Worm (Caenorhabditis elegans) whole organism, L1 larva: Measurements from ENCODE around the gene dagl-2.

ENCODE experiments used
- C04F5.9 ChIP-seq: sonication (generic microtip); optimal IDR thresholded peaks from 2 replicates; lab custom pipeline; 2016; ENCODE audit warnings: missing genetic modification characterization, missing compliant biosample characterization
- C34B4.2 ChIP-seq: sonication (generic microtip); optimal IDR thresholded peaks from 2 replicates; lab custom pipeline; 2017; ENCODE audit warnings: mild to moderate bottlenecking, missing genetic modification characterization, missing compliant biosample characterization
- F16B12.6 ChIP-seq: fragments of 150-350 bp; optimal IDR thresholded peaks from 2 replicates; lab custom pipeline; 2014; ENCODE audit warnings: missing biosample characterization, missing genetic modification characterization
- Y116A8C.19 ChIP-seq: sonication (generic microtip); optimal IDR thresholded peaks from 2 replicates; lab custom pipeline; 2016; ENCODE audit warnings: missing compliant biosample characterization, missing genetic modification characterization, borderline replicate concordance
- alr-1 ChIP-seq: fragments of 200-800 bp; sonication (Bioruptor generic); optimal IDR thresholded peaks from 2 replicates; lab custom pipeline; 2018; ENCODE audit warnings: borderline replicate concordance, mild to moderate bottlenecking, missing genetic modification characterization, missing compliant biosample characterization
- blmp-1 ChIP-seq: fragments of 150-350 bp; optimal IDR thresholded peaks from 2 replicates; lab custom pipeline; 2014; ENCODE audit warnings: missing biosample characterization, missing genetic modification characterization
- ceh-63 ChIP-seq: fragments of 200-800 bp; sonication (Bioruptor generic); optimal IDR thresholded peaks from 2 replicates; lab custom pipeline; 2018; ENCODE audit warnings: mild to moderate bottlenecking, missing genetic modification characterization, missing compliant biosample characterization
- dpl-1 ChIP-seq, 3 experiments: fragments of 150-350 bp in 2 of 3; sonication (generic microtip) in 1 of 3; optimal IDR thresholded peaks; 2 replicates each; lab custom pipeline; 2014 to 2017; ENCODE audit warnings: missing biosample characterization in 3 of 3, missing genetic modification characterization in 3 of 3, missing genetic modification reagents in 3 of 3
- dsc-1 ChIP-seq: sonication (generic microtip); optimal IDR thresholded peaks from 2 replicates; lab custom pipeline; 2016; ENCODE audit warnings: mild to moderate bottlenecking, missing genetic modification characterization, missing compliant biosample characterization
- efl-1 ChIP-seq, 4 experiments: fragments of 150-350 bp; optimal IDR thresholded peaks in 3 of 4; peaks in 1 of 4; 1 replicate in 1 of 4; 2 replicates in 3 of 4; lab custom pipeline; 2014; ENCODE audit warnings: missing biosample characterization in 2 of 4, missing genetic modification characterization in 2 of 4, missing genetic modification reagents in 2 of 4
- elt-3 ChIP-seq, 6 experiments: fragments of 150-350 bp in 1 of 6; sonication (generic microtip); optimal IDR thresholded peaks; 2 replicates each; lab custom pipeline; 2017 to 2018; ENCODE audit warnings: missing biosample characterization in 6 of 6, missing genetic modification characterization in 6 of 6, inconsistent platforms in 1 of 6
- ets-5 ChIP-seq: fragments of 200-800 bp; sonication (Bioruptor generic); IDR thresholded peaks from 2 replicates; pipeline ENCODE4 v1.3.6; 2022; ENCODE audit warnings: missing genetic modification characterization, missing compliant biosample characterization
- fkh-8 ChIP-seq: sonication (generic microtip); optimal IDR thresholded peaks from 2 replicates; lab custom pipeline; 2016; ENCODE audit warnings: mild to moderate bottlenecking, missing genetic modification characterization, missing compliant biosample characterization
- fos-1 ChIP-seq: fragments of 150-350 bp; optimal IDR thresholded peaks from 2 replicates; lab custom pipeline; 2014; ENCODE audit warnings: missing biosample characterization, missing genetic modification characterization
- grh-1 ChIP-seq: fragments of 200-800 bp; sonication (Bioruptor generic); IDR thresholded peaks from 2 replicates; pipeline ENCODE4 v1.3.6; 2022; ENCODE audit warnings: missing genetic modification reagents, missing genetic modification characterization, missing compliant biosample characterization
- hlh-17 ChIP-seq: fragments of 200-800 bp; sonication (Bioruptor generic); optimal IDR thresholded peaks from 2 replicates; lab custom pipeline; 2018; ENCODE audit warnings: missing genetic modification characterization, mild to moderate bottlenecking, missing compliant biosample characterization, moderate library complexity, borderline replicate concordance
- hlh-4 ChIP-seq: sonication (generic microtip); optimal IDR thresholded peaks from 2 replicates; lab custom pipeline; 2016; ENCODE audit warnings: mild to moderate bottlenecking, missing genetic modification characterization, missing compliant biosample characterization
- hpl-2 ChIP-seq: fragments of 150-350 bp; optimal IDR thresholded peaks from 2 replicates; lab custom pipeline; 2014; ENCODE audit warnings: missing biosample characterization, missing genetic modification reagents, missing genetic modification characterization
- irx-1 ChIP-seq: sonication (generic microtip); optimal IDR thresholded peaks from 2 replicates; lab custom pipeline; 2016; ENCODE audit warnings: missing genetic modification characterization, missing compliant biosample characterization
- isw-1 ChIP-seq: fragments of 200-800 bp; sonication (Bioruptor generic); IDR thresholded peaks from 2 replicates; pipeline ENCODE4 v1.3.6; 2022; ENCODE audit warnings: missing genetic modification characterization, missing compliant biosample characterization
- jun-1 ChIP-seq: fragments of 150-350 bp; optimal IDR thresholded peaks from 2 replicates; lab custom pipeline; 2014; ENCODE audit warnings: missing biosample characterization, missing genetic modification reagents, missing genetic modification characterization
- lin-14 ChIP-seq: fragments of 200-800 bp; sonication (Bioruptor generic); optimal IDR thresholded peaks from 2 replicates; lab custom pipeline; 2018; ENCODE audit warnings: mild to moderate bottlenecking, missing genetic modification characterization, moderate library complexity, missing compliant biosample characterization
- lin-15B ChIP-seq: fragments of 150-350 bp; sonication (generic microtip); optimal IDR thresholded peaks from 3 replicates; lab custom pipeline; 2014; ENCODE audit warnings: missing biosample characterization, missing genetic modification characterization
- lin-35 ChIP-seq, 2 experiments: fragments of 150-350 bp; optimal IDR thresholded peaks; 2 replicates each; lab custom pipeline; 2014; ENCODE audit warnings: missing biosample characterization in 2 of 2, missing genetic modification characterization in 2 of 2, missing genetic modification reagents in 2 of 2
- lir-3 ChIP-seq: sonication (generic microtip); optimal IDR thresholded peaks from 2 replicates; lab custom pipeline; 2016; ENCODE audit warnings: mild to moderate bottlenecking, missing genetic modification characterization, moderate library complexity, missing compliant biosample characterization; ENCODE audit not compliant: poor library complexity
- mdl-1 ChIP-seq, 2 experiments: fragments of 150-350 bp; optimal IDR thresholded peaks; 2 replicates each; lab custom pipeline; 2014 to 2017; ENCODE audit warnings: missing biosample characterization in 2 of 2, missing genetic modification characterization in 2 of 2, inconsistent platforms in 1 of 2
- nhr-20 ChIP-seq: sonication (generic microtip); optimal IDR thresholded peaks from 2 replicates; lab custom pipeline; 2016; ENCODE audit warnings: mild to moderate bottlenecking, missing genetic modification characterization, missing compliant biosample characterization
- nhr-28 ChIP-seq: fragments of 150-350 bp; optimal IDR thresholded peaks from 2 replicates; lab custom pipeline; 2014; ENCODE audit warnings: missing biosample characterization, missing genetic modification characterization
- nhr-47 ChIP-seq: sonication (generic microtip); optimal IDR thresholded peaks from 2 replicates; lab custom pipeline; 2016; ENCODE audit warnings: mild to moderate bottlenecking, missing genetic modification characterization, moderate library complexity, missing compliant biosample characterization
- nhr-71 ChIP-seq: sonication (generic microtip); optimal IDR thresholded peaks from 2 replicates; lab custom pipeline; 2016; ENCODE audit warnings: mild to moderate bottlenecking, missing genetic modification characterization, moderate library complexity, missing compliant biosample characterization
- nhr-77 ChIP-seq: fragments of 150-350 bp; optimal IDR thresholded peaks from 2 replicates; lab custom pipeline; 2014; ENCODE audit warnings: missing biosample characterization, missing genetic modification characterization
- nhr-85 ChIP-seq: sonication (generic microtip); peaks from one replicate; lab custom pipeline; 2016; ENCODE audit warnings: missing genetic modification characterization, inconsistent platforms, missing compliant biosample characterization
- nhr-90 ChIP-seq: sonication (generic microtip); optimal IDR thresholded peaks from 2 replicates; lab custom pipeline; 2016; ENCODE audit warnings: mild to moderate bottlenecking, missing genetic modification characterization, missing compliant biosample characterization; ENCODE audit not compliant: poor library complexity
- pag-3 ChIP-seq: sonication (generic microtip); optimal IDR thresholded peaks from 2 replicates; lab custom pipeline; 2017; ENCODE audit warnings: missing genetic modification characterization, mild to moderate bottlenecking, missing compliant biosample characterization, antibody characterized with exemption, borderline replicate concordance; ENCODE audit not compliant: insufficient read depth
- pax-3 ChIP-seq: fragments of 200-800 bp; sonication (Bioruptor generic); optimal IDR thresholded peaks from 2 replicates; lab custom pipeline; 2018; ENCODE audit warnings: mild to moderate bottlenecking, missing genetic modification characterization, moderate library complexity, missing compliant biosample characterization
- pqm-1 ChIP-seq: sonication (generic microtip); optimal IDR thresholded peaks from 3 replicates; lab custom pipeline; 2017; ENCODE audit warnings: missing biosample characterization, missing genetic modification characterization
- skn-1 ChIP-seq: fragments of 150-350 bp; optimal IDR thresholded peaks from 2 replicates; lab custom pipeline; 2014; ENCODE audit warnings: missing biosample characterization, missing genetic modification characterization
- snpc-4 ChIP-seq: fragments of 150-350 bp; optimal IDR thresholded peaks from 2 replicates; lab custom pipeline; 2014; ENCODE audit warnings: missing biosample characterization, missing genetic modification characterization
- snu-23 ChIP-seq: sonication (generic microtip); optimal IDR thresholded peaks from 2 replicates; lab custom pipeline; 2016; ENCODE audit warnings: missing genetic modification characterization, missing compliant biosample characterization
- sox-4 ChIP-seq: sonication (generic microtip); optimal IDR thresholded peaks from 2 replicates; lab custom pipeline; 2016; ENCODE audit warnings: missing genetic modification characterization, missing compliant biosample characterization
- swsn-7 ChIP-seq: sonication (generic microtip); optimal IDR thresholded peaks from 2 replicates; lab custom pipeline; 2016; ENCODE audit warnings: missing genetic modification characterization, missing compliant biosample characterization
- tlp-1 ChIP-seq: fragments of 150-350 bp; optimal IDR thresholded peaks from 2 replicates; lab custom pipeline; 2014; ENCODE audit warnings: missing biosample characterization, missing genetic modification characterization
- unc-130 ChIP-seq: fragments of 150-350 bp; optimal IDR thresholded peaks from 2 replicates; lab custom pipeline; 2017; ENCODE audit warnings: missing biosample characterization, missing genetic modification characterization, inconsistent platforms
- unc-30 ChIP-seq: sonication (generic microtip); optimal IDR thresholded peaks from 2 replicates; lab custom pipeline; 2017; ENCODE audit warnings: missing biosample characterization, missing genetic modification characterization
- unc-98 ChIP-seq: fragments of 200-800 bp; sonication (Bioruptor generic); IDR thresholded peaks from 2 replicates; pipeline ENCODE4 v1.3.6; 2022; ENCODE audit warnings: missing genetic modification characterization, missing compliant biosample characterization
- vab-15 ChIP-seq: sonication (generic microtip); optimal IDR thresholded peaks from 2 replicates; lab custom pipeline; 2017; ENCODE audit warnings: missing genotype, mild to moderate bottlenecking, missing genetic modification characterization, missing compliant biosample characterization
- xbp-1 ChIP-seq: sonication (generic microtip); optimal IDR thresholded peaks from 2 replicates; lab custom pipeline; 2016; ENCODE audit warnings: missing genetic modification characterization, missing compliant biosample characterization

The dagl-2 gene

ce11 chrIII:793595-793994 is 10.5 kb upstream of the dagl-2 start, which contains the start of gene snt-2 (continued):
- TF ChIP-seq grh-1 = no peak
- no peak for TF ChIP-seq lin-14 (GFP tag; lab: Kevin White, UChicago)
- TF ChIP-seq nhr-47 = peak; percentile 85
- peak; percentile 44 for TF ChIP-seq F16B12.6
- TF ChIP-seq vab-15 (tag; lab: Kevin White, UChicago) = peak; percentile 24
- peak; percentile 26 for TF ChIP-seq hpl-2 (GFP tag; lab: Kevin White, UChicago)
- TF ChIP-seq unc-130 (tag; lab: Kevin White, UChicago) = no peak
- TF ChIP-seq fos-1 (tag; lab: Kevin White, UChicago) = peak; percentile 62
- TF ChIP-seq lir-3 (tag; lab: Kevin White, UChicago) = peak; percentile 67
- TF ChIP-seq Y116A8C.19 (tag; lab: Kevin White, UChicago) = no peak
- no peak for TF ChIP-seq alr-1 (tag; lab: Kevin White, UChicago)
- TF ChIP-seq hlh-4 (tag; lab: Kevin White, UChicago) = no peak
- TF ChIP-seq unc-30 (tag; lab: Kevin White, UChicago) = no peak

ce11 chrIII:790591-790990 is 7.5 kb upstream of the dagl-2 start:
- no peak for TF ChIP-seq unc-98 (GFP tag; lab: Robert Waterston, UW)
- TF ChIP-seq snu-23 (GFP tag; lab: Kevin White, UChicago) = no peak
- no peak for TF ChIP-seq lin-35 (GFP tag; optimal IDR thresholded peaks at IDR 0.05; lab: Kevin White, UChicago)
- TF ChIP-seq pax-3 (tag; lab: Kevin White, UChicago) = peak; percentile 46
- peak; percentile 57 for TF ChIP-seq nhr-47
- TF ChIP-seq snpc-4 (tag; lab: Kevin White, UChicago) = no peak
- TF ChIP-seq efl-1 (optimal IDR thresholded peaks at IDR 0.05; lab: Kevin White, UChicago) = no peak
- TF ChIP-seq efl-1 (GFP tag; optimal IDR thresholded peaks at IDR 0.05 in 1 of 2; lab: Kevin White, UChicago) = peak in 1 of 2 experiments; percentile 77
- no peak for TF ChIP-seq nhr-20 (tag; lab: Kevin White, UChicago)
- no peak for TF ChIP-seq irx-1 (tag; lab: Kevin White, UChicago)
- TF ChIP-seq nhr-77 (tag; lab: Kevin White, UChicago) = no peak
- TF ChIP-seq tlp-1 (tag; lab: Kevin White, UChicago) = no peak
- no peak for TF ChIP-seq C04F5.9
- TF ChIP-seq dsc-1 (tag; lab: Kevin White, UChicago) = peak; percentile 91
- TF ChIP-seq vab-15 (tag; lab: Kevin White, UChicago) = no peak
- no peak for TF ChIP-seq C34B4.2
- peak; percentile 58 for TF ChIP-seq sox-4 (tag; lab: Kevin White, UChicago)
- TF ChIP-seq pqm-1 (tag; lab: Kevin White, UChicago) = no peak
- no peak for TF ChIP-seq lin-15B (tag; lab: Kevin White, UChicago)
- TF ChIP-seq nhr-71 = peak; percentile 13
- TF ChIP-seq fkh-8 (tag; lab: Kevin White, UChicago) = peak; percentile 39

ce11 chrIII:789604-790003 is 6.5 kb upstream of the dagl-2 start:
- TF ChIP-seq dsc-1 (tag; lab: Kevin White, UChicago) (peak; percentile 94), unc-98 (GFP tag; lab: Robert Waterston, UW) (no peak), fkh-8 (tag; lab: Kevin White, UChicago) (peak; percentile 84), hlh-17 (GFP tag; lab: Kevin White, UChicago) (no peak), nhr-90 (tag; lab: Kevin White, UChicago) (no peak), elt-3 (tag; optimal IDR thresholded peaks at IDR 0.05; lab: Kevin White, UChicago) (no peak), nhr-85 (tag; lab: Kevin White, UChicago) (peak; percentile 35), blmp-1 (tag; lab: Kevin White, UChicago) (no peak), swsn-7 (tag; lab: Kevin White, UChicago) (peak; percentile 3), ets-5 (GFP tag; lab: Robert Waterston, UW) (no peak), lin-35 (GFP tag; optimal IDR thresholded peaks at IDR 0.05; lab: Kevin White, UChicago) (no peak), dpl-1 (GFP tag; optimal IDR thresholded peaks at IDR 0.05; lab: Kevin White, UChicago) (no peak), unc-30 (tag; lab: Kevin White, UChicago) (no peak), hlh-4 (tag; lab: Kevin White, UChicago) (no peak), mdl-1 (tag; optimal IDR thresholded peaks at IDR 0.05; lab: Kevin White, UChicago) (no peak), skn-1 (tag; lab: Kevin White, UChicago) (no peak), efl-1 (optimal IDR thresholded peaks at IDR 0.05; lab: Kevin White, UChicago) (no peak), efl-1 (GFP tag; optimal IDR thresholded peaks at IDR 0.05 in 1 of 2; lab: Kevin White, UChicago) (peak in 1 of 2 experiments; percentile 80), jun-1 (tag; lab: Kevin White, UChicago) (no peak), xbp-1 (tag; lab: Kevin White, UChicago) (peak; percentile 7), nhr-71 (peak; percentile 69), ceh-63 (no peak), isw-1 (GFP tag; lab: Robert Waterston, UW) (no peak), nhr-47 (peak; percentile 56), pag-3 (tag; lab: Kevin White, UChicago) (no peak), nhr-28 (no peak), pax-3 (tag; lab: Kevin White, UChicago) (no peak)
